Fruit fly (Drosophila melanogaster) whole organism, prepupa: Measurements from ENCODE around the gene CG42759.

Source experiments
- CG11902 ChIP-seq: fragments of 200-800 bp; sonication (Bioruptor generic); optimal IDR thresholded peaks from 3 replicates; lab custom pipeline; 2016; ENCODE audit warnings: missing biosample characterization, missing genetic modification characterization
- CG34406 ChIP-seq: fragments of 200-800 bp; sonication (Bioruptor generic); optimal IDR thresholded peaks from 3 replicates; lab custom pipeline; 2016; ENCODE audit warnings: missing biosample characterization, missing genetic modification characterization
- CG6808 ChIP-seq: fragments of 200-800 bp; sonication (Bioruptor generic); optimal IDR thresholded peaks from 3 replicates; lab custom pipeline; 2017; ENCODE audit warnings: missing biosample characterization, missing genetic modification characterization, mild to moderate bottlenecking, moderate library complexity, missing genetic modification reagents
- CG8319 ChIP-seq: fragments of 200-800 bp; sonication (Bioruptor generic); optimal IDR thresholded peaks from 3 replicates; lab custom pipeline; 2016; ENCODE audit warnings: missing biosample characterization, missing genetic modification characterization
- Eip75B ChIP-seq: fragments of 200-800 bp; sonication (Bioruptor generic); optimal IDR thresholded peaks from 3 replicates; lab custom pipeline; 2016; ENCODE audit warnings: missing biosample characterization, missing genetic modification characterization
- Eip78C ChIP-seq: fragments of 200-800 bp; sonication (Bioruptor generic); peaks from one replicate; lab custom pipeline; 2016; ENCODE audit warnings: missing biosample characterization, missing genetic modification characterization
- OdsH ChIP-seq: fragments of 200-800 bp; sonication (Bioruptor generic); optimal IDR thresholded peaks from 3 replicates; lab custom pipeline; 2016; ENCODE audit warnings: missing biosample characterization, missing genetic modification characterization
- Sox102F ChIP-seq: fragments of 200-800 bp; sonication (Bioruptor generic); optimal IDR thresholded peaks from 2 replicates; lab custom pipeline; 2016; ENCODE audit warnings: missing biosample characterization, mild to moderate bottlenecking, missing genetic modification characterization
- dac ChIP-seq: fragments of 200-800 bp; sonication (Bioruptor generic); optimal IDR thresholded peaks from 2 replicates; lab custom pipeline; 2017; ENCODE audit warnings: missing biosample characterization, mild to moderate bottlenecking, missing genetic modification characterization

DNA sequence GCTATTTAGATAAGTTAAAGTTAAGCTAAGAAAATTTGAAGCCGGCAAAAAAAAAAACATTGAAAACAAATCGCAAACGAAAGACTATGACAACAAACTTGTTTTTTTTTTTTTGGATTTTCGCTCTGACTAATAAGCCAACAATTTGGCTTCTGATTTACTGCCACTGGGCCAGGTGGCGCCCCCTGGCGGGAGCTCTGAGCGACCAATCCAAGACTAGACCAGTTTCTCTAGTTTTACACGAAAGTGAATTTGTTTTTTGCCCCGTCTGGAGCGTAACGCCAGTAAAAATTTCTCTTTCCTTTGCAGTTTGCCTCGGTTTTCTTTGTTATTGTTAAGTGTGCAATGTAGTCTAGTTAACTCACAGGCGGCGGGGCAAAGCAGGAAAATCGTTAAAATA is 18.1 kb upstream of the CG42759 start:
- TF ChIP-seq Eip78C (no peak), CG34406 (GFP tag; lab: Kevin White, UChicago) (no peak), dac (no peak), Sox102F (GFP tag; lab: Kevin White, UChicago) (no peak), CG8319 (no peak), OdsH (GFP tag; lab: Kevin White, UChicago) (no peak), CG6808 (GFP tag; lab: Kevin White, UChicago) (no peak), Eip75B (GFP tag; lab: Kevin White, UChicago) (no peak), CG11902 (GFP tag; lab: Kevin White, UChicago) (no peak)
